Fruit fly (Drosophila melanogaster) whole organism, embryonic: ENCODE results near the gene Eip63E.

Experiments
- Abd-B ChIP-seq: fragments of 200-800 bp; sonication (Bioruptor generic); optimal IDR thresholded peaks from 2 replicates; lab custom pipeline; 2018; ENCODE audit warnings: missing biosample characterization, mild to moderate bottlenecking, missing genetic modification characterization, moderate library complexity
- Blimp-1 ChIP-seq: fragments of 200-800 bp; sonication (Bioruptor generic); optimal IDR thresholded peaks from 3 replicates; lab custom pipeline; 2018; ENCODE audit warnings: missing biosample characterization, missing genetic modification characterization, mild to moderate bottlenecking, moderate library complexity, missing genetic modification reagents
- CG10366 ChIP-seq: fragments of 200-800 bp; sonication (Bioruptor generic); IDR thresholded peaks from 2 replicates; pipeline ENCODE4 v1.3.6; 2022; ENCODE audit warnings: missing biosample characterization, missing genetic modification characterization
- CG10543 ChIP-seq: fragments of 200-800 bp; sonication (Bioruptor generic); optimal IDR thresholded peaks from 3 replicates; lab custom pipeline; 2017; ENCODE audit warnings: missing biosample characterization, mild to moderate bottlenecking, missing genetic modification characterization, moderate library complexity
- CG10654 ChIP-seq: fragments of 200-800 bp; sonication (Bioruptor generic); optimal IDR thresholded peaks from 2 replicates; lab custom pipeline; 2016; ENCODE audit warnings: missing biosample characterization, missing genetic modification characterization
- CG10979 ChIP-seq: fragments of 200-800 bp; sonication (Bioruptor generic); optimal IDR thresholded peaks from 2 replicates; lab custom pipeline; 2018; ENCODE audit warnings: missing biosample characterization, mild to moderate bottlenecking, missing genetic modification characterization, moderate library complexity
- CG11696 ChIP-seq: fragments of 200-800 bp; sonication (Bioruptor generic); IDR thresholded peaks from 2 replicates; pipeline ENCODE4 v1.3.6; 2022; ENCODE audit warnings: missing biosample characterization, missing genetic modification characterization
- CG12744 ChIP-seq: fragments of 200-800 bp; sonication (Bioruptor generic); optimal IDR thresholded peaks from 2 replicates; lab custom pipeline; 2016; ENCODE audit warnings: missing biosample characterization, missing genetic modification characterization
- CG13894 ChIP-seq: fragments of 200-800 bp; sonication (Bioruptor generic); optimal IDR thresholded peaks from 3 replicates; lab custom pipeline; 2018; ENCODE audit warnings: missing biosample characterization, mild to moderate bottlenecking, missing genetic modification characterization, moderate library complexity
- CG14965 ChIP-seq: fragments of 200-800 bp; sonication (Bioruptor generic); optimal IDR thresholded peaks from 2 replicates; lab custom pipeline; 2016; ENCODE audit warnings: missing biosample characterization, missing genetic modification characterization, borderline replicate concordance
- CG15601 ChIP-seq: fragments of 200-800 bp; sonication (Bioruptor generic); optimal IDR thresholded peaks from 3 replicates; lab custom pipeline; 2019; ENCODE audit warnings: missing biosample characterization, mild to moderate bottlenecking, missing genetic modification characterization, moderate library complexity
- CG30020 ChIP-seq: fragments of 200-800 bp; optimal IDR thresholded peaks from 2 replicates; lab custom pipeline; 2019; ENCODE audit warnings: missing biosample characterization, mild to moderate bottlenecking, missing genetic modification characterization, moderate library complexity
- CG30431 ChIP-seq: fragments of 200-800 bp; sonication (Bioruptor generic); optimal IDR thresholded peaks from 2 replicates; lab custom pipeline; 2017; ENCODE audit warnings: missing biosample characterization, missing genetic modification characterization
- CG3065 ChIP-seq: fragments of 200-800 bp; sonication (Bioruptor generic); optimal IDR thresholded peaks from 2 replicates; lab custom pipeline; 2016; ENCODE audit warnings: missing biosample characterization, missing genetic modification characterization
- CG32772 ChIP-seq: fragments of 200-800 bp; sonication (Bioruptor generic); IDR thresholded peaks from 2 replicates; pipeline ENCODE4 v1.3.6; 2022; ENCODE audit warnings: missing biosample characterization, missing genetic modification characterization
- CG3726 ChIP-seq: fragments of 200-800 bp; sonication (Bioruptor generic); IDR thresholded peaks from 3 replicates; pipeline ENCODE4, ENCODE4 v1.3.6; 2022; ENCODE audit warnings: missing biosample characterization, missing genetic modification characterization
- CG4360 ChIP-seq: fragments of 200-800 bp; sonication (Bioruptor generic); IDR thresholded peaks from 2 replicates; pipeline ENCODE4 v1.3.6; 2022; ENCODE audit warnings: missing biosample characterization, missing genetic modification characterization
- CG5245 ChIP-seq: fragments of 200-800 bp; sonication (Bioruptor generic); optimal IDR thresholded peaks from 3 replicates; lab custom pipeline; 2016; ENCODE audit warnings: missing biosample characterization, missing genetic modification characterization
- CG6765 ChIP-seq: fragments of 200-800 bp; sonication (Bioruptor generic); optimal IDR thresholded peaks from 3 replicates; lab custom pipeline; 2017; ENCODE audit warnings: missing biosample characterization, mild to moderate bottlenecking, missing genetic modification characterization
- CrebB ChIP-seq: fragments of 200-800 bp; sonication (Bioruptor generic); optimal IDR thresholded peaks from 3 replicates; lab custom pipeline; 2018; ENCODE audit warnings: missing biosample characterization, mild to moderate bottlenecking, missing genetic modification characterization
- Dbx ChIP-seq: fragments of 200-800 bp; sonication (Bioruptor generic); IDR thresholded peaks from 3 replicates; pipeline ENCODE4 v1.3.6; 2022; ENCODE audit warnings: missing biosample characterization, missing genetic modification characterization
- Dref ChIP-seq: fragments of 200-800 bp; sonication (Bioruptor generic); IDR thresholded peaks from 2 replicates; pipeline ENCODE4 v1.3.6; 2022; ENCODE audit warnings: missing biosample characterization, missing genetic modification characterization
- E2f2 ChIP-seq: fragments of 200-800 bp; sonication (Bioruptor generic); IDR thresholded peaks from 2 replicates; pipeline ENCODE4 v1.3.6; 2022; ENCODE audit warnings: missing biosample characterization, missing genetic modification characterization
- Elba2 ChIP-seq: fragments of 200-800 bp; sonication (Bioruptor generic); optimal IDR thresholded peaks from 3 replicates; lab custom pipeline; 2016; ENCODE audit warnings: missing biosample characterization, missing genetic modification characterization
- H15 ChIP-seq: fragments of 200-800 bp; sonication (Bioruptor generic); IDR thresholded peaks from 3 replicates; pipeline ENCODE4 v1.3.6; 2022; ENCODE audit warnings: missing biosample characterization, missing genetic modification characterization
- Hand ChIP-seq: fragments of 200-800 bp; sonication (Bioruptor generic); optimal IDR thresholded peaks from 2 replicates; lab custom pipeline; 2017; ENCODE audit warnings: mild to moderate bottlenecking, missing biosample characterization, missing genetic modification reagents, missing genetic modification characterization
- Hmr ChIP-seq: fragments of 200-800 bp; sonication (Bioruptor generic); optimal IDR thresholded peaks from 3 replicates; lab custom pipeline; 2017; ENCODE audit warnings: mild to moderate bottlenecking, missing biosample characterization, missing genetic modification reagents, missing genetic modification characterization
- Mad ChIP-seq: fragments of 200-800 bp; sonication (Bioruptor generic); optimal IDR thresholded peaks from 2 replicates; lab custom pipeline; 2016; ENCODE audit warnings: missing biosample characterization, missing genetic modification characterization
- Nf-YA ChIP-seq: fragments of 200-800 bp; sonication (Bioruptor generic); IDR thresholded peaks from 2 replicates; pipeline ENCODE4 v1.3.6; 2022; ENCODE audit warnings: missing biosample characterization, missing genetic modification characterization
- Pdp1 ChIP-seq, 2 experiments: fragments of 200-800 bp; sonication (Bioruptor generic); optimal IDR thresholded peaks; 3 replicates each; lab custom pipeline; 2016; ENCODE audit warnings: missing biosample characterization in 2 of 2, missing genetic modification characterization in 2 of 2, mild to moderate bottlenecking in 1 of 2, moderate library complexity in 1 of 2
- Sox102F ChIP-seq: fragments of 200-800 bp; sonication (Bioruptor generic); optimal IDR thresholded peaks from 2 replicates; lab custom pipeline; 2018; ENCODE audit warnings: missing biosample characterization, mild to moderate bottlenecking, missing genetic modification characterization, moderate library complexity
- YL-1 ChIP-seq: fragments of 200-800 bp; sonication (Bioruptor generic); optimal IDR thresholded peaks from 3 replicates; lab custom pipeline; 2017; ENCODE audit warnings: missing biosample characterization, mild to moderate bottlenecking, missing genetic modification characterization
- ap ChIP-seq: fragments of 200-800 bp; sonication (Bioruptor generic); IDR thresholded peaks from 2 replicates; pipeline ENCODE4 v1.3.6; 2022; ENCODE audit warnings: missing biosample characterization, missing genetic modification characterization
- chm ChIP-seq: fragments of 200-800 bp; sonication (Bioruptor generic); IDR thresholded peaks from 2 replicates; pipeline ENCODE4 v1.3.6; 2022; ENCODE audit warnings: missing biosample characterization, missing genetic modification characterization
- corto ChIP-seq: fragments of 200-800 bp; sonication (Bioruptor generic); optimal IDR thresholded peaks from 2 replicates; lab custom pipeline; 2016; ENCODE audit warnings: missing biosample characterization, mild to moderate bottlenecking, missing genetic modification characterization, moderate library complexity
- da ChIP-seq: fragments of 200-800 bp; sonication (Bioruptor generic); optimal IDR thresholded peaks from 2 replicates; lab custom pipeline; 2016; ENCODE audit warnings: missing biosample characterization, missing genetic modification characterization
- dysf ChIP-seq: fragments of 200-800 bp; sonication (Bioruptor generic); IDR thresholded peaks from 3 replicates; pipeline ENCODE4 v1.3.6; 2022; ENCODE audit warnings: missing biosample characterization, missing genetic modification characterization
- en ChIP-seq: fragments of 200-800 bp; sonication (Bioruptor generic); optimal IDR thresholded peaks from 2 replicates; lab custom pipeline; 2016; ENCODE audit warnings: missing biosample characterization, missing genetic modification characterization
- ewg ChIP-seq: fragments of 200-800 bp; sonication (Bioruptor generic); optimal IDR thresholded peaks from 3 replicates; lab custom pipeline; 2017; ENCODE audit warnings: mild to moderate bottlenecking, missing biosample characterization, missing genetic modification reagents, missing genetic modification characterization
- lmd ChIP-seq: fragments of 200-800 bp; sonication (Bioruptor generic); IDR thresholded peaks from 2 replicates; pipeline ENCODE4 v1.3.6; 2022; ENCODE audit warnings: missing biosample characterization, missing genetic modification characterization
- maf-S ChIP-seq: fragments of 200-800 bp; sonication (Bioruptor generic); optimal IDR thresholded peaks from 2 replicates; lab custom pipeline; 2016; ENCODE audit warnings: missing biosample characterization, missing genetic modification characterization
- oc ChIP-seq: fragments of 200-800 bp; sonication (Bioruptor generic); optimal IDR thresholded peaks from 2 replicates; lab custom pipeline; 2018; ENCODE audit warnings: missing biosample characterization, mild to moderate bottlenecking, missing genetic modification characterization, moderate library complexity
- phol ChIP-seq: fragments of 200-800 bp; sonication (Bioruptor generic); optimal IDR thresholded peaks from 3 replicates; lab custom pipeline; 2018; ENCODE audit warnings: missing biosample characterization, mild to moderate bottlenecking, missing genetic modification characterization, moderate library complexity
- ro ChIP-seq: fragments of 200-800 bp; sonication (Bioruptor generic); IDR thresholded peaks from 2 replicates; pipeline ENCODE4 v1.3.6; 2022; ENCODE audit warnings: missing biosample characterization, missing genetic modification characterization
- row ChIP-seq: fragments of 200-800 bp; sonication (Bioruptor generic); IDR thresholded peaks from 3 replicates; pipeline ENCODE4 v1.3.6; 2022; ENCODE audit warnings: missing biosample characterization, missing genetic modification characterization
- run ChIP-seq: fragments of 200-800 bp; sonication (Bioruptor generic); optimal IDR thresholded peaks from 3 replicates; lab custom pipeline; 2018; ENCODE audit warnings: missing biosample characterization, mild to moderate bottlenecking, missing genetic modification characterization
- sisA ChIP-seq: fragments of 200-800 bp; sonication (Bioruptor generic); IDR thresholded peaks from 2 replicates; pipeline ENCODE4 v1.3.6; 2022; ENCODE audit warnings: missing biosample characterization, missing genetic modification characterization
- slbo ChIP-seq: fragments of 200-800 bp; sonication (Bioruptor generic); IDR thresholded peaks from 2 replicates; pipeline ENCODE4 v1.3.6; 2022; ENCODE audit warnings: missing biosample characterization, missing genetic modification characterization
- tll ChIP-seq, 2 experiments: fragments of 200-800 bp in 1 of 2; fragments of >200 bp in 1 of 2; sonication (Bioruptor generic) in 1 of 2; optimal IDR thresholded peaks; 2 replicates each; lab custom pipeline; 2017 to 2019; ENCODE audit warnings: missing biosample characterization in 2 of 2, missing genetic modification characterization in 2 of 2, mild to moderate bottlenecking in 1 of 2, moderate library complexity in 1 of 2
- yki ChIP-seq: fragments of >200 bp; optimal IDR thresholded peaks from 3 replicates; lab custom pipeline; 2018
- zen2 ChIP-seq: fragments of 200-800 bp; sonication (Bioruptor generic); IDR thresholded peaks from 3 replicates; pipeline ENCODE4 v1.3.6; 2022; ENCODE audit warnings: missing biosample characterization, missing genetic modification characterization; ENCODE audit not compliant: partially characterized antibody

Eip63E gene

dm6 chr3L:3543525-3543971 lies 28.0 kb downstream of the Eip63E start (continued):
- TF ChIP-seq CG5245 (GFP tag; lab: Kevin White, UChicago) (no peak), phol (tag; lab: Kevin White, UChicago) (no peak), CrebB (tag; lab: Kevin White, UChicago) (no peak), zen2 (peak; percentile 64; the same call in 2 of the 3 replicates), CG11696 (GFP tag; lab: Robert Waterston, UW) (no peak), run (tag; lab: Kevin White, UChicago) (no peak), Sox102F (GFP tag; lab: Kevin White, UChicago) (no peak), oc (tag; lab: Kevin White, UChicago) (peak; percentile 60), CG15601 (tag; lab: Kevin White, UChicago) (peak; percentile 45), ro (GFP tag; lab: Robert Waterston, UW) (no peak), Hmr (peak; percentile 79), CG30431 (GFP tag; lab: Kevin White, UChicago) (no peak), H15 (no peak), sisA (GFP tag; lab: Robert Waterston, UW) (no peak), tll (GFP tag; optimal IDR thresholded peaks at IDR 0.05; lab: Kevin White, UChicago) (no peak), E2f2 (GFP tag; lab: Robert Waterston, UW) (0 out of 2 replicates have a peak, but pooled peaks have one; percentile 21), CG32772 (GFP tag; lab: Robert Waterston, UW) (no peak), Elba2 (no peak), CG3726 (GFP tag; lab: Robert Waterston, UW) (0 out of 3 replicates have a peak, but pooled peaks have one; percentile 5), chm (GFP tag; lab: Robert Waterston, UW) (peak; percentile 71), Nf-YA (GFP tag; lab: Robert Waterston, UW) (0 out of 2 replicates have a peak, but pooled peaks have one; percentile 16), CG10366 (GFP tag; lab: Robert Waterston, UW) (no peak), Mad (GFP tag; lab: Kevin White, UChicago) (no peak), CG3065 (GFP tag; lab: Kevin White, UChicago) (no peak), CG6765 (GFP tag; lab: Kevin White, UChicago) (peak; percentile 40), CG10543 (GFP tag; lab: Kevin White, UChicago) (peak; percentile 60), dysf (GFP tag; lab: Robert Waterston, UW) (peak; percentile 28; the same call in 1 of the 3 replicates), Dbx (GFP tag; lab: Robert Waterston, UW) (peak; percentile 24; the same call in 1 of the 3 replicates), lmd (no peak), yki (no peak), slbo (no peak), Hand (GFP tag; lab: Kevin White, UChicago) (no peak), Blimp-1 (peak; percentile 47), da (GFP tag; lab: Kevin White, UChicago) (no peak), CG30020 (tag; lab: Kevin White, UChicago) (no peak), CG13894 (tag; lab: Kevin White, UChicago) (no peak), Pdp1 (GFP tag; optimal IDR thresholded peaks at IDR 0.05; lab: Kevin White, UChicago) (no peak), ewg (GFP tag; lab: Kevin White, UChicago) (no peak), ap (GFP tag; lab: Robert Waterston, UW) (no peak), YL-1 (GFP tag; lab: Kevin White, UChicago) (no peak), Dref (GFP tag; lab: Robert Waterston, UW) (no peak), CG10979 (tag; lab: Kevin White, UChicago) (peak; percentile 29), CG12744 (peak; percentile 2), Abd-B (GFP tag; lab: Kevin White, UChicago) (no peak), CG14965 (no peak), en (GFP tag; lab: Kevin White, UChicago) (no peak), CG4360 (GFP tag; lab: Robert Waterston, UW) (peak; percentile 70; the same call in 1 of the 2 replicates), corto (GFP tag; lab: Kevin White, UChicago) (no peak), maf-S (GFP tag; lab: Kevin White, UChicago) (no peak), CG10654 (GFP tag; lab: Kevin White, UChicago) (no peak), row (GFP tag; lab: Robert Waterston, UW) (no peak)
